Worm (Caenorhabditis elegans) whole organism, late embryonic: ENCODE data around the gene rgs-5.
A peak's percentile ranks its signal among the peaks of the same experiment; 100 is the strongest.

Experiments used
- ceh-9 ChIP-seq: sonication (generic microtip); optimal IDR thresholded peaks from 2 replicates; lab custom pipeline; 2016; ENCODE audit warnings: mild to moderate bottlenecking, missing genetic modification characterization, inconsistent platforms, missing compliant biosample characterization
- lim-6 ChIP-seq: sonication (generic microtip); optimal IDR thresholded peaks from 2 replicates; lab custom pipeline; 2016; ENCODE audit warnings: missing genetic modification characterization, missing compliant biosample characterization
- pha-2 ChIP-seq: sonication (generic microtip); optimal IDR thresholded peaks from 2 replicates; lab custom pipeline; 2017; ENCODE audit warnings: mild to moderate bottlenecking, missing genetic modification characterization, missing compliant biosample characterization
- pqm-1 ChIP-seq: sonication (generic microtip); optimal IDR thresholded peaks from 2 replicates; lab custom pipeline; 2016; ENCODE audit warnings: missing genetic modification characterization, missing compliant biosample characterization

DNA sequence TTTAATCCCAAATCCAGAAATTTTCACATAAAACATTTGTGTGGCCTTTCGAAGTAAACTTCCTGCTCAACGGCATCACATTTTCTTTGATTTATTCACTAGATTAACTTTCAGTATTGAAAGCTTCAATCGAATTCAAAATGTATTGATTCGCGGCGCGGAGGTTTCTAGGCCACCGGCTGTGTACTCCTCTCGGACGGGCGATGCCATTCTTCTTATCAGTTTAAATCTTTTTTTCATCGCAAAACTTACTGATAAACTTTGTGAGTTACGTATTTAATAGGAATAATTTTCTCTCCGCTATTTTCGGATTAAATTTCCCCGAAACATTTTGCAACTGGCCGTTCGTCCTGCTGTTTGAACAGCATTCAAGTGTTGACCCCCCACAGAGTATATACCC is 23.5 kb downstream of the rgs-5 start:
- TF ChIP-seq pha-2 (tag; lab: Kevin White, UChicago) (peak; percentile 22), lim-6 (tag; lab: Kevin White, UChicago) (no peak), pqm-1 (tag; lab: Kevin White, UChicago) (peak; percentile 61), ceh-9 (tag; lab: Kevin White, UChicago) (no peak)
